Fruit fly (Drosophila melanogaster): ENCODE data around the gene CG4872.

Gene CG4872

dm6 chrX:16848978-16849377 is 32.2 kb upstream of the CG4872 start (continued):
- TF ChIP-seq sens-2 (GFP tag; IDR thresholded peaks at IDR 0.05) (no peak), HHEX (GFP tag; optimal IDR thresholded peaks at IDR 0.05) (no peak), Ets97D (GFP tag; optimal IDR thresholded peaks at IDR 0.05) (no peak), CG1603 (tag; optimal IDR thresholded peaks at IDR 0.05) (no peak), eve (GFP tag; optimal IDR thresholded peaks at IDR 0.05) (no peak), Bteb2 (GFP tag; optimal IDR thresholded peaks at IDR 0.05) (no peak), CG8281 (tag; optimal IDR thresholded peaks at IDR 0.05) (no peak), CG15269 (tag; optimal IDR thresholded peaks at IDR 0.05) (no peak), CG9727 (GFP tag; optimal IDR thresholded peaks at IDR 0.05) (no peak), her (GFP tag; optimal IDR thresholded peaks at IDR 0.05) (no peak), vnd (GFP tag; IDR thresholded peaks at IDR 0.05; ENCODE audit: partially characterized antibody) (no peak), CG18262 (tag; optimal IDR thresholded peaks at IDR 0.05) (peak; percentile 6), dpn (GFP tag; optimal IDR thresholded peaks at IDR 0.05) (no peak), CG2875 (GFP tag; optimal IDR thresholded peaks at IDR 0.05) (no peak), bsh (GFP tag; optimal IDR thresholded peaks at IDR 0.05) (peak in 1 of 2 experiments; percentile 35), sqz (GFP tag; optimal IDR thresholded peaks at IDR 0.05) (no peak), CG9609 (GFP tag; optimal IDR thresholded peaks at IDR 0.05) (no peak), CG11398 (GFP tag; optimal IDR thresholded peaks at IDR 0.05) (no peak), h (optimal IDR thresholded peaks at IDR 0.05) (no peak), Poxn (GFP tag; IDR thresholded peaks at IDR 0.05) (no peak), CG11560 (tag; IDR thresholded peaks at IDR 0.05) (no peak), Gsc (GFP tag; IDR thresholded peaks at IDR 0.05) (no peak), onecut (GFP tag; IDR thresholded peaks at IDR 0.05) (no peak), CTCF (GFP tag; optimal IDR thresholded peaks at IDR 0.05) (no peak), CG17361 (GFP tag; IDR thresholded peaks at IDR 0.05) (no peak), CG16815 (GFP tag; optimal IDR thresholded peaks at IDR 0.05) (no peak), CG11504 (tag; optimal IDR thresholded peaks at IDR 0.05) (peak; percentile 37), CG8478 (optimal IDR thresholded peaks at IDR 0.05) (no peak), NFAT (GFP tag; IDR thresholded peaks at IDR 0.05) (no peak), CG4360 (GFP tag; IDR thresholded peaks at IDR 0.05) (no peak), Sin3A (optimal IDR thresholded peaks at IDR 0.05) (no peak), cato (GFP tag; optimal IDR thresholded peaks at IDR 0.05; ENCODE audit: borderline replicate concordance) (no peak), BtbVII (GFP tag; optimal IDR thresholded peaks at IDR 0.05) (no peak), CG12744 (GFP tag; optimal IDR thresholded peaks at IDR 0.05) (no peak), CG3838 (GFP tag; optimal IDR thresholded peaks at IDR 0.05) (no peak), CG32767 (GFP tag; IDR thresholded peaks at IDR 0.05) (no peak), lab (GFP tag; optimal IDR thresholded peaks at IDR 0.05) (no peak), Pdp1 (GFP tag; optimal IDR thresholded peaks at IDR 0.05) (no peak), repo (GFP tag; optimal IDR thresholded peaks at IDR 0.05) (no peak), schlank (tag; optimal IDR thresholded peaks at IDR 0.05) (no peak), CG4424 (GFP tag; optimal IDR thresholded peaks at IDR 0.05) (no peak), hkb (optimal IDR thresholded peaks at IDR 0.05) (no peak), hkb (GFP tag; IDR thresholded peaks at IDR 0.05) (peak; percentile 43; the same call in 1 of the 2 replicates), CG33213 (GFP tag; optimal IDR thresholded peaks at IDR 0.05) (no peak), fd96Cb (tag; optimal IDR thresholded peaks at IDR 0.05) (peak; percentile 28), CG3726 (GFP tag; IDR thresholded peaks at IDR 0.05) (no peak), CG6254 (GFP tag; optimal IDR thresholded peaks at IDR 0.05) (peak; percentile 18), CG9797 (GFP tag; optimal IDR thresholded peaks at IDR 0.05) (no peak), CG3407 (GFP tag; optimal IDR thresholded peaks at IDR 0.05) (no peak), cg (GFP tag; optimal IDR thresholded peaks at IDR 0.05) (no peak), CG7271 (tag; optimal IDR thresholded peaks at IDR 0.05) (no peak), Xrp1 (GFP tag; IDR thresholded peaks at IDR 0.05) (peak; percentile 34; the same call in 1 of the 2 replicates), jigr1 (GFP tag; IDR thresholded peaks at IDR 0.05) (no peak), Oaz (GFP tag; IDR thresholded peaks at IDR 0.05) (no peak)
